Fruit fly (Drosophila melanogaster) whole organism, embryonic: ENCODE data around the gene CG31431.

Source experiments
- Antp ChIP-seq: fragments of 200-800 bp; sonication (Bioruptor generic); optimal IDR thresholded peaks from 3 replicates; lab custom pipeline; 2016; ENCODE audit warnings: missing biosample characterization, missing genetic modification characterization
- Atf3 ChIP-seq: fragments of 200-800 bp; sonication (Bioruptor generic); optimal IDR thresholded peaks from 3 replicates; lab custom pipeline; 2016; ENCODE audit warnings: missing biosample characterization, missing genetic modification characterization
- B-H1 ChIP-seq: fragments of 200-800 bp; sonication (Bioruptor generic); IDR thresholded peaks from 3 replicates; pipeline ENCODE4 v1.3.6; 2022; ENCODE audit warnings: missing biosample characterization, missing genetic modification characterization
- BtbVII ChIP-seq: fragments of 200-800 bp; sonication (Bioruptor generic); optimal IDR thresholded peaks from 3 replicates; lab custom pipeline; 2017; ENCODE audit warnings: missing biosample characterization, mild to moderate bottlenecking, missing genetic modification characterization
- CG10147 ChIP-seq: fragments of 200-800 bp; sonication (Bioruptor generic); optimal IDR thresholded peaks from 2 replicates; lab custom pipeline; 2019; ENCODE audit warnings: missing biosample characterization, mild to moderate bottlenecking, missing genetic modification characterization, moderate library complexity
- CG10267 ChIP-seq: fragments of 200-800 bp; sonication (Bioruptor generic); optimal IDR thresholded peaks from 2 replicates; lab custom pipeline; 2018; ENCODE audit warnings: missing biosample characterization, mild to moderate bottlenecking, missing genetic modification characterization, moderate library complexity
- CG12659 ChIP-seq: fragments of 200-800 bp; sonication (Bioruptor generic); optimal IDR thresholded peaks from 3 replicates; lab custom pipeline; 2017; ENCODE audit warnings: mild to moderate bottlenecking, missing biosample characterization, missing genetic modification reagents, missing genetic modification characterization
- CG13287 ChIP-seq: fragments of 200-800 bp; sonication (Bioruptor generic); IDR thresholded peaks from 2 replicates; pipeline ENCODE4 v1.3.6; 2022; ENCODE audit warnings: missing biosample characterization, missing genetic modification characterization; ENCODE audit not compliant: partially characterized antibody
- CG15601 ChIP-seq: fragments of 200-800 bp; sonication (Bioruptor generic); optimal IDR thresholded peaks from 3 replicates; lab custom pipeline; 2019; ENCODE audit warnings: missing biosample characterization, mild to moderate bottlenecking, missing genetic modification characterization, moderate library complexity
- CG17361 ChIP-seq: fragments of 200-800 bp; sonication (Bioruptor generic); IDR thresholded peaks from 3 replicates; pipeline ENCODE4 v1.3.6; 2022; ENCODE audit warnings: missing biosample characterization, missing genetic modification characterization
- CG17802 ChIP-seq: fragments of 200-800 bp; sonication (Bioruptor generic); optimal IDR thresholded peaks from 2 replicates; lab custom pipeline; 2018; ENCODE audit warnings: missing biosample characterization, mild to moderate bottlenecking, missing genetic modification characterization, moderate library complexity
- CG1832 ChIP-seq: fragments of 200-800 bp; sonication (Bioruptor generic); optimal IDR thresholded peaks from 2 replicates; lab custom pipeline; 2017; ENCODE audit warnings: missing biosample characterization, mild to moderate bottlenecking, missing genetic modification characterization, inconsistent platforms
- CG31441 ChIP-seq: fragments of 200-800 bp; sonication (Bioruptor generic); IDR thresholded peaks from 2 replicates; pipeline ENCODE4 v1.3.6; 2022; ENCODE audit warnings: missing biosample characterization, missing genetic modification characterization
- CG5245 ChIP-seq: fragments of 200-800 bp; sonication (Bioruptor generic); optimal IDR thresholded peaks from 3 replicates; lab custom pipeline; 2016; ENCODE audit warnings: missing biosample characterization, missing genetic modification characterization
- CG7963 ChIP-seq: fragments of 200-800 bp; sonication (Bioruptor generic); IDR thresholded peaks from 3 replicates; pipeline ENCODE4 v1.3.6; 2022; ENCODE audit warnings: missing biosample characterization, missing genetic modification characterization; ENCODE audit not compliant: partially characterized antibody
- CG9932 ChIP-seq: fragments of 200-800 bp; sonication (Bioruptor generic); IDR thresholded peaks from 2 replicates; pipeline ENCODE4 v1.3.6; 2022; ENCODE audit warnings: missing biosample characterization, missing genetic modification characterization
- Dbx ChIP-seq: fragments of 200-800 bp; sonication (Bioruptor generic); IDR thresholded peaks from 3 replicates; pipeline ENCODE4 v1.3.6; 2022; ENCODE audit warnings: missing biosample characterization, missing genetic modification characterization
- Dfd ChIP-seq, 2 experiments: fragments of >200 bp; optimal IDR thresholded peaks; 2 replicates each; lab custom pipeline; 2017; ENCODE audit warnings: missing biosample characterization in 2 of 2, missing genetic modification characterization in 2 of 2
- ERR ChIP-seq: fragments of 200-800 bp; sonication (Bioruptor generic); optimal IDR thresholded peaks from 2 replicates; lab custom pipeline; 2016; ENCODE audit warnings: missing biosample characterization, missing genetic modification characterization
- HmgD ChIP-seq: fragments of 200-800 bp; sonication (Bioruptor generic); optimal IDR thresholded peaks from 3 replicates; lab custom pipeline; 2016; ENCODE audit warnings: missing biosample characterization, missing genetic modification characterization
- Hmr ChIP-seq: fragments of 200-800 bp; sonication (Bioruptor generic); optimal IDR thresholded peaks from 3 replicates; lab custom pipeline; 2017; ENCODE audit warnings: mild to moderate bottlenecking, missing biosample characterization, missing genetic modification reagents, missing genetic modification characterization
- MBD-R2 ChIP-seq: fragments of 200-800 bp; sonication (Bioruptor generic); IDR thresholded peaks from 2 replicates; pipeline ENCODE4 v1.3.6; 2022; ENCODE audit warnings: missing biosample characterization, missing genetic modification characterization
- NfI ChIP-seq: fragments of 200-800 bp; sonication (Bioruptor generic); optimal IDR thresholded peaks from 3 replicates; lab custom pipeline; 2018; ENCODE audit warnings: missing biosample characterization, mild to moderate bottlenecking, missing genetic modification characterization, moderate library complexity
- PHDP ChIP-seq: fragments of 200-800 bp; sonication (Bioruptor generic); optimal IDR thresholded peaks from 3 replicates; lab custom pipeline; 2018; ENCODE audit warnings: missing biosample characterization, mild to moderate bottlenecking, missing genetic modification characterization, moderate library complexity
- Pdp1 ChIP-seq, 2 experiments: fragments of 200-800 bp; sonication (Bioruptor generic); optimal IDR thresholded peaks; 3 replicates each; lab custom pipeline; 2016; ENCODE audit warnings: missing biosample characterization in 2 of 2, missing genetic modification characterization in 2 of 2, mild to moderate bottlenecking in 1 of 2, moderate library complexity in 1 of 2
- Sry-β ChIP-seq: fragments of 200-800 bp; sonication (Bioruptor generic); optimal IDR thresholded peaks from 2 replicates; lab custom pipeline; 2018; ENCODE audit warnings: missing biosample characterization, mild to moderate bottlenecking, missing genetic modification characterization, moderate library complexity
- ac ChIP-seq: fragments of 200-800 bp; sonication (Bioruptor generic); optimal IDR thresholded peaks from 3 replicates; lab custom pipeline; 2017; ENCODE audit warnings: missing biosample characterization, mild to moderate bottlenecking, missing genetic modification characterization
- amos ChIP-seq: fragments of 200-800 bp; sonication (Bioruptor generic); IDR thresholded peaks from 2 replicates; pipeline ENCODE4 v1.3.6; 2022; ENCODE audit warnings: missing biosample characterization, missing genetic modification characterization; ENCODE audit not compliant: partially characterized antibody
- az2 ChIP-seq: fragments of 200-800 bp; sonication (Bioruptor generic); optimal IDR thresholded peaks from 3 replicates; lab custom pipeline; 2016; ENCODE audit warnings: missing biosample characterization, missing genetic modification characterization
- cato ChIP-seq: fragments of 200-800 bp; sonication (Bioruptor generic); optimal IDR thresholded peaks from 2 replicates; lab custom pipeline; 2016; ENCODE audit warnings: missing biosample characterization, missing genetic modification characterization, borderline replicate concordance
- cg ChIP-seq: fragments of 200-800 bp; sonication (Bioruptor generic); optimal IDR thresholded peaks from 3 replicates; lab custom pipeline; 2019; ENCODE audit warnings: missing biosample characterization, mild to moderate bottlenecking, missing genetic modification characterization, moderate library complexity
- chif ChIP-seq, 2 experiments: fragments of 200-800 bp; sonication (Bioruptor generic); optimal IDR thresholded peaks; 3 replicates each; lab custom pipeline; 2016; ENCODE audit warnings: missing biosample characterization in 2 of 2, missing genetic modification characterization in 2 of 2
- ci ChIP-seq: fragments of 200-800 bp; sonication (Bioruptor generic); IDR thresholded peaks from 3 replicates; pipeline ENCODE4 v1.3.6; 2022; ENCODE audit warnings: missing biosample characterization, missing genetic modification characterization
- danr ChIP-seq: fragments of 200-800 bp; sonication (Bioruptor generic); IDR thresholded peaks from 2 replicates; pipeline ENCODE4 v1.3.6; 2022; ENCODE audit warnings: missing biosample characterization, missing genetic modification characterization
- fd3F ChIP-seq: fragments of 200-800 bp; sonication (Bioruptor generic); optimal IDR thresholded peaks from 2 replicates; lab custom pipeline; 2018; ENCODE audit warnings: missing biosample characterization, mild to moderate bottlenecking, missing genetic modification characterization, moderate library complexity
- gfzf ChIP-seq: fragments of 200-800 bp; sonication (Bioruptor generic); optimal IDR thresholded peaks from 2 replicates; lab custom pipeline; 2016; ENCODE audit warnings: missing biosample characterization, mild to moderate bottlenecking, missing genetic modification characterization, moderate library complexity
- grau ChIP-seq: fragments of 200-800 bp; optimal IDR thresholded peaks from 3 replicates; lab custom pipeline; 2019; ENCODE audit warnings: missing biosample characterization, mild to moderate bottlenecking, missing genetic modification characterization, moderate library complexity
- hkb ChIP-seq, 2 experiments: fragments of 200-800 bp in 1 of 2; fragments of >200 bp in 1 of 2; sonication (Bioruptor generic) in 1 of 2; IDR thresholded peaks in 1 of 2; optimal IDR thresholded peaks in 1 of 2; 2 replicates each; pipeline versions ENCODE4 v1.3.6 to Lab custom; 2017 to 2022; ENCODE audit warnings: missing biosample characterization in 1 of 2, missing genetic modification characterization in 1 of 2
- pb ChIP-seq: fragments of 200-800 bp; sonication (Bioruptor generic); optimal IDR thresholded peaks from 3 replicates; lab custom pipeline; 2016; ENCODE audit warnings: missing biosample characterization, missing genetic modification characterization
- pum ChIP-seq: fragments of 200-800 bp; sonication (Bioruptor generic); optimal IDR thresholded peaks from 2 replicates; lab custom pipeline; 2016; ENCODE audit warnings: missing biosample characterization, missing genetic modification characterization
- pzg ChIP-seq: fragments of 200-800 bp; sonication (Bioruptor generic); optimal IDR thresholded peaks from 3 replicates; lab custom pipeline; 2018; ENCODE audit warnings: missing biosample characterization, mild to moderate bottlenecking, missing genetic modification characterization, moderate library complexity
- scrt ChIP-seq: fragments of 200-800 bp; sonication (Bioruptor generic); optimal IDR thresholded peaks from 2 replicates; lab custom pipeline; 2018; ENCODE audit warnings: missing biosample characterization, mild to moderate bottlenecking, missing genetic modification characterization, moderate library complexity
- sens ChIP-seq: fragments of 200-800 bp; sonication (Bioruptor generic); peaks from one replicate; lab custom pipeline; 2016; ENCODE audit warnings: missing biosample characterization, missing genetic modification characterization
- stwl ChIP-seq: fragments of 200-800 bp; sonication (Bioruptor generic); optimal IDR thresholded peaks from 3 replicates; lab custom pipeline; 2018; ENCODE audit warnings: missing biosample characterization, mild to moderate bottlenecking, missing genetic modification characterization, moderate library complexity
- toy ChIP-seq: fragments of 200-800 bp; sonication (Bioruptor generic); IDR thresholded peaks from 2 replicates; pipeline ENCODE4 v1.3.6; 2022; ENCODE audit warnings: missing biosample characterization, missing genetic modification characterization
- zf30C ChIP-seq: fragments of 200-800 bp; sonication (Bioruptor generic); optimal IDR thresholded peaks from 3 replicates; lab custom pipeline; 2018; ENCODE audit warnings: missing biosample characterization, mild to moderate bottlenecking, missing genetic modification characterization

CG31431 gene

DNA sequence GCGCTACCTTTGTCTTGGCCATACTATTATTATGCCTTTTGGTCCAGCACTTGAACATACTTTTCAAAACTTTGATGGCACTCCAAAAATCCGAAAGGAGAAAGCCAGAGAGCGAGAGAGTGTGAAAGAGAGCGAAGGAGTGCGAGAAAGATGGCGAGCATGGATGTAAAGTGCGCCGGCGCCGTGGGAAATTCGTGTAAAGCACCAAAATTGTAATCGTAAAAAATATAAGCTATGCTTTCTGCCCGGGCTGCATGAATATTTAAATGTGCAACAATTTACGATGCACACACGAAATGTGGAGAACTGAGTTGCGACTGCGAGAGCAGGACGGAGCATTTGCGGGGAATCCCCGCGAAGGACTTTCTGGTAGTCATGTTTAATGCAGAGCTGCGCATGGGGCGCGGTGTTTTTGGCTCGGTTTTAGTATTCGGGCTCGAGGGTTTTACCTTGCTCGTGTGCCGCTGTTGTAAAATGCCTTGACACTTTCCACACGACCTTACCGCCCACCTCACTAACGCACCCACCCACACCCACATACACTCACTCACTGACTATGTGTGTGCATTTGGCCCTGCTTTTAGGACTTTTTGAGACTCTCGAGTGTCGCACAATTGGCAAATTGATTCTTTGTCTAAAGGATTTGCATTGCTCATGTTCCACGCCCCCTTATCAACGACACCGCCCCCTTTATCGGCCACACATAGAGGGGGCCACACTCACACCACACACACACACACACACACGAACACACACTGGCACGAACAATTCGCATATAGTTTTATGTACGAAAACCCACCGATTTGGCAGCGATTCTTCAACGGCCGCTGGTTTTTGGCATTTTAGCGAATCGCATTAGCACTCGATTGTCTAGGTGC lies 48.6 kb upstream of the CG31431 start (continued):
- TF ChIP-seq MBD-R2 (GFP tag; lab: Robert Waterston, UW) (0 out of 2 replicates have a peak, but pooled peaks have one; percentile 57), sens (GFP tag; lab: Kevin White, UChicago) (no peak), CG1832 (peak; percentile 38), Dfd (GFP tag; optimal IDR thresholded peaks at IDR 0.05; lab: Kevin White, UChicago) (no peak), BtbVII (GFP tag; lab: Kevin White, UChicago) (no peak), CG31441 (GFP tag; lab: Robert Waterston, UW) (no peak), stwl (tag; lab: Kevin White, UChicago) (no peak), Sry-β (no peak), CG15601 (tag; lab: Kevin White, UChicago) (no peak), pzg (no peak), B-H1 (GFP tag; lab: Robert Waterston, UW) (no peak), NfI (GFP tag; lab: Kevin White, UChicago) (no peak), CG17802 (tag; lab: Kevin White, UChicago) (no peak), cg (GFP tag; lab: Kevin White, UChicago) (peak; percentile 88), Antp (no peak), amos (GFP tag; lab: Robert Waterston, UW) (no peak), toy (GFP tag; lab: Robert Waterston, UW) (0 out of 2 replicates have a peak, but pooled peaks have one; percentile 27)
- TF ChIP-seq, all 482 proteins: peak for 25

DNA sequence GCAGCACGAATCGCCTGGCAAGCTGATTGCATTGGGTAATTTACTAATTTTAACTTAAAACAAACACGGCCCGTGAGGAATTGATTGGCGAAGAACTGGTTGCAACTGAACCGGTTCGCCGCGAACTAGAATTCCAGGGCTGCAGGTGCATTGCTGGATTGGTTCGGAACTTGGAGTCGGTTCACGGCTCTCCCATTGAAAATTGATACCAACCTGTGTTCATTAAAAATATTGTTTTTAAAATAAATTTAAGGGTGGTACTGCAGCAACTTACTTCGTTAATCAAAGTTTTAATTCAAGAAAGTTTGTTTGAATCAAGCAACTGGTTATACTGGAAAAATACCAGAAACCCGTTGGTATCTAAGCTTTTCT lies 47.9 kb upstream of the CG31431 start, which contains the start of gene CASK:
CASK (minus strand) TSS at position 113 of the 372 bp plus-strand sequence.
- TF ChIP-seq fd3F (GFP tag; lab: Kevin White, UChicago) (no peak), CG15601 (tag; lab: Kevin White, UChicago) (peak; percentile 11), pum (GFP tag; lab: Kevin White, UChicago) (no peak), scrt (no peak), HmgD (GFP tag; lab: Kevin White, UChicago) (peak; percentile 8), grau (tag; lab: Kevin White, UChicago) (peak; percentile 12), chif (GFP tag; optimal IDR thresholded peaks at IDR 0.05; lab: Kevin White, UChicago) (peak in 1 of 2 experiments; percentile 9), hkb (optimal IDR thresholded peaks at IDR 0.05; lab: Kevin White, UChicago) (peak; percentile 57), hkb (GFP tag; IDR thresholded peaks at IDR 0.05; lab: Robert Waterston, UW) (no peak), CG7963 (no peak), danr (GFP tag; lab: Robert Waterston, UW) (no peak), CG10147 (GFP tag; lab: Kevin White, UChicago) (no peak), CG10267 (tag; lab: Kevin White, UChicago) (peak; percentile 17), gfzf (peak; percentile 86), Atf3 (no peak), CG17802 (tag; lab: Kevin White, UChicago) (no peak), PHDP (tag; lab: Kevin White, UChicago) (no peak), zf30C (GFP tag; lab: Kevin White, UChicago) (no peak), cg (GFP tag; lab: Kevin White, UChicago) (peak; percentile 67), ac (GFP tag; lab: Kevin White, UChicago) (no peak), ERR (no peak), CG12659 (peak; percentile 43), Hmr (GFP tag; lab: Kevin White, UChicago) (peak; percentile 20), CG9932 (0 out of 2 replicates have a peak, but pooled peaks have one; percentile 29), Dbx (GFP tag; lab: Robert Waterston, UW) (no peak), pb (GFP tag; lab: Kevin White, UChicago) (no peak), az2 (peak; percentile 11), CG5245 (no peak), cato (GFP tag; lab: Kevin White, UChicago) (no peak), CG13287 (GFP tag; lab: Robert Waterston, UW) (peak; percentile 29), CG17361 (GFP tag; lab: Robert Waterston, UW) (peak; percentile 16; the same call in 1 of the 3 replicates), amos (GFP tag; lab: Robert Waterston, UW) (peak; percentile 53), ci (no peak), Pdp1 (GFP tag; optimal IDR thresholded peaks at IDR 0.05; lab: Kevin White, UChicago) (peak in 1 of 2 experiments; percentile 25)
